Worm (Caenorhabditis elegans) whole organism, L2 larva: ENCODE measurements around the gene twk-28.

Source experiments
- ZK546.5 ChIP-seq: sonication (generic microtip); optimal IDR thresholded peaks from 2 replicates; lab custom pipeline; 2017; ENCODE audit warnings: missing biosample characterization, missing genetic modification characterization
- nhr-237 ChIP-seq: fragments of 150-350 bp; optimal IDR thresholded peaks from 2 replicates; lab custom pipeline; 2014; ENCODE audit warnings: missing biosample characterization, missing genetic modification characterization
- skn-1 ChIP-seq: sonication (generic microtip); optimal IDR thresholded peaks from 2 replicates; lab custom pipeline; 2017; ENCODE audit warnings: missing biosample characterization, missing genetic modification characterization
- unc-55 ChIP-seq: fragments of 150-350 bp; sonication (generic microtip); optimal IDR thresholded peaks from 3 replicates; lab custom pipeline; 2014; ENCODE audit warnings: missing biosample characterization, missing genetic modification reagents, missing genetic modification characterization
- unc-62 ChIP-seq: fragments of 150-350 bp; optimal IDR thresholded peaks from 2 replicates; lab custom pipeline; 2014; ENCODE audit warnings: missing biosample characterization, missing genetic modification reagents, missing genetic modification characterization

ce11 chrX:4320563-4320962, 41.4 kb upstream of the twk-28 start, which contains the start of gene dop-6:
- TF ChIP-seq skn-1 (tag; lab: Kevin White, UChicago) = no peak
- no peak for TF ChIP-seq ZK546.5 (tag; lab: Kevin White, UChicago)
- no peak for TF ChIP-seq unc-62 (GFP tag; lab: Kevin White, UChicago)
- TF ChIP-seq unc-55 (GFP tag; lab: Kevin White, UChicago) = no peak
- no peak for TF ChIP-seq nhr-237
